Worm (Caenorhabditis elegans) whole organism, mixed stage, embryonic: ENCODE results near the gene C54D10.4.

Experiments
- M03D4.4 ChIP-seq: sonication (generic microtip); optimal IDR thresholded peaks from 2 replicates; lab custom pipeline; 2017; ENCODE audit warnings: mild to moderate bottlenecking, missing genetic modification characterization, missing compliant biosample characterization
- blmp-1 ChIP-seq: fragments of 150-350 bp; optimal IDR thresholded peaks from 2 replicates; lab custom pipeline; 2014; ENCODE audit warnings: missing biosample characterization, missing genetic modification characterization
- ceh-39 ChIP-seq: fragments of 150-350 bp; optimal IDR thresholded peaks from 2 replicates; lab custom pipeline; 2014; ENCODE audit warnings: missing biosample characterization, missing genetic modification characterization
- elt-3 ChIP-seq: fragments of 150-350 bp; optimal IDR thresholded peaks from 2 replicates; lab custom pipeline; 2014; ENCODE audit warnings: missing biosample characterization, missing genetic modification characterization
- nhr-2 ChIP-seq: fragments of 150-350 bp; optimal IDR thresholded peaks from 2 replicates; lab custom pipeline; 2014; ENCODE audit warnings: missing biosample characterization, missing genetic modification characterization
- pha-4 ChIP-seq: fragments of 150-350 bp; optimal IDR thresholded peaks from 2 replicates; lab custom pipeline; 2018; ENCODE audit warnings: missing biosample characterization, missing genetic modification reagents, missing genetic modification characterization
- snpc-4 ChIP-seq: fragments of 150-350 bp; optimal IDR thresholded peaks from 2 replicates; lab custom pipeline; 2014; ENCODE audit warnings: missing biosample characterization, missing genetic modification characterization
- unc-39 ChIP-seq: fragments of 150-350 bp; optimal IDR thresholded peaks from 2 replicates; lab custom pipeline; 2014; ENCODE audit warnings: missing biosample characterization, missing genetic modification characterization
- unc-62 ChIP-seq: fragments of 150-350 bp; optimal IDR thresholded peaks from 2 replicates; lab custom pipeline; 2014; ENCODE audit warnings: missing biosample characterization, missing genetic modification reagents, missing genetic modification characterization

ce11 chrV:12408525-12408924, 12.2 kb downstream of the C54D10.4 start, which contains the start of gene cdr-4:
- TF ChIP-seq snpc-4 (tag; lab: Kevin White, UChicago): no peak
- TF ChIP-seq nhr-2 (tag; lab: Kevin White, UChicago): no peak
- no peak for TF ChIP-seq blmp-1 (tag; lab: Kevin White, UChicago)
- no peak for TF ChIP-seq unc-62 (GFP tag; lab: Kevin White, UChicago)
- TF ChIP-seq pha-4 (tag; lab: Kevin White, UChicago): no peak
- no peak for TF ChIP-seq elt-3 (tag; lab: Kevin White, UChicago)
- no peak for TF ChIP-seq ceh-39
- TF ChIP-seq M03D4.4 (tag; lab: Kevin White, UChicago): no peak
- no peak for TF ChIP-seq unc-39 (tag; lab: Kevin White, UChicago)
